Fruit fly (Drosophila melanogaster) S2 (cell line): ENCODE measurements around the gene CG12499.

Source experiments
- CG8478 ChIP-seq: fragments of >200 bp; optimal IDR thresholded peaks from 2 replicates; lab custom pipeline; 2018
- CTCF ChIP-seq, 2 experiments: fragments of >200 bp; optimal IDR thresholded peaks; 2 replicates each; lab custom pipeline; 2018

dm6 chr3R:22454397-22455334 lies 8.3 kb upstream of the CG12499 start:
- TF ChIP-seq CTCF (optimal IDR thresholded peaks at IDR 0.05; lab: Kevin White, UChicago), result no peak
- no peak for TF ChIP-seq CG8478 (lab: Kevin White, UChicago)
